Worm (Caenorhabditis elegans): ENCODE data around the gene srg-66.

The srg-66 gene

ce11 chrV:5521735-5522241 is 39.6 kb upstream of the srg-66 start, which contains the start of gene hir-1:
Gene hir-1, plus strand, starts transcription at chrV:5522139.
- no peak for TF ChIP-seq F22D6.2 (tag; optimal IDR thresholded peaks at IDR 0.05)
- no peak for TF ChIP-seq rec-8 (tag; optimal IDR thresholded peaks at IDR 0.05)
- TF ChIP-seq rpc-1 (optimal IDR thresholded peaks at IDR 0.05) = no peak
- no peak for TF ChIP-seq rpc-1 (tag; optimal IDR thresholded peaks at IDR 0.05)
- no peak for TF ChIP-seq K11D2.4 (GFP tag; IDR thresholded peaks at IDR 0.05)
- no peak for TF ChIP-seq lin-35 (GFP tag; optimal IDR thresholded peaks at IDR 0.05)
- TF ChIP-seq bed-2 (GFP tag; IDR thresholded peaks at IDR 0.05) = no peak
- no peak for TF ChIP-seq rcor-1 (GFP tag; IDR thresholded peaks at IDR 0.05)
- TF ChIP-seq ceh-91 (GFP tag; IDR thresholded peaks at IDR 0.05) = no peak
- no peak for TF ChIP-seq akir-1 (GFP tag; optimal IDR thresholded peaks at IDR 0.05)
- TF ChIP-seq mes-4 (tag; optimal IDR thresholded peaks at IDR 0.05) = no peak
- no peak for TF ChIP-seq C17E4.6 (GFP tag; IDR thresholded peaks at IDR 0.05)

ce11 chrV:5513630-5514378 is 31.6 kb upstream of the srg-66 start, which contains the start of the genes hpo-15 and mms-19:
Gene hpo-15, minus strand, starts transcription at chrV:5513830.
Gene mms-19, plus strand, starts transcription at chrV:5514348.
- TF ChIP-seq cebp-1 (GFP tag; IDR thresholded peaks at IDR 0.05) (no peak), cebp-1 (tag; optimal IDR thresholded peaks at IDR 0.05) (no peak), efl-1 (GFP tag; optimal IDR thresholded peaks at IDR 0.05) (no peak), ztf-25 (GFP tag; IDR thresholded peaks at IDR 0.05) (no peak), madf-8 (GFP tag; conservative IDR thresholded peaks at IDR 0.05) (peak; percentile 52), hsf-1 (GFP tag; IDR thresholded peaks at IDR 0.05) (no peak), F55B11.4 (tag; optimal IDR thresholded peaks at IDR 0.05; ENCODE audit: borderline replicate concordance, insufficient read depth) (no peak), ztf-6 (GFP tag; IDR thresholded peaks at IDR 0.05) (no peak), madf-6 (GFP tag; IDR thresholded peaks at IDR 0.05) (peak; percentile 85), snpc-4 (GFP tag; optimal IDR thresholded peaks at IDR 0.05) (no peak), snpc-4 (tag; optimal IDR thresholded peaks at IDR 0.05) (no peak), fkh-3 (tag; optimal IDR thresholded peaks at IDR 0.05) (no peak), ceh-91 (GFP tag; IDR thresholded peaks at IDR 0.05) (0 out of 2 replicates have a peak, but pooled peaks have one; percentile 33), madf-10 (tag; optimal IDR thresholded peaks at IDR 0.05) (no peak), nhr-80 (tag; optimal IDR thresholded peaks at IDR 0.05) (peak; percentile 57), lsl-1 (GFP tag; optimal IDR thresholded peaks at IDR 0.05) (peak; percentile 75), xnd-1 (tag; optimal IDR thresholded peaks at IDR 0.05) (peak; percentile 80), F33H1.4 (GFP tag; IDR thresholded peaks at IDR 0.05) (peak; percentile 85)

ce11 chrV:5512559-5512958 is 30.3 kb upstream of the srg-66 start:
- TF ChIP-seq cebp-1 (GFP tag; IDR thresholded peaks at IDR 0.05) (no peak), cebp-1 (tag; optimal IDR thresholded peaks at IDR 0.05) (peak; percentile 37), atf-7 (tag; optimal IDR thresholded peaks at IDR 0.05) (peak; percentile 49), ets-4 (GFP tag; optimal IDR thresholded peaks at IDR 0.05) (peak; percentile 49), nhr-80 (tag; optimal IDR thresholded peaks at IDR 0.05) (peak; percentile 86), B0261.1 (tag; optimal IDR thresholded peaks at IDR 0.05) (no peak)

ce11 chrV:5511720-5512119 is 29.5 kb upstream of the srg-66 start:
- TF ChIP-seq ztf-22 (GFP tag; optimal IDR thresholded peaks at IDR 0.05) (no peak), nhr-80 (tag; optimal IDR thresholded peaks at IDR 0.05) (peak; percentile 8)

Measured in whole organism, young adult.